Worm (Caenorhabditis elegans): ENCODE results near the gene fbxa-179.

fbxa-179 gene

DNA sequence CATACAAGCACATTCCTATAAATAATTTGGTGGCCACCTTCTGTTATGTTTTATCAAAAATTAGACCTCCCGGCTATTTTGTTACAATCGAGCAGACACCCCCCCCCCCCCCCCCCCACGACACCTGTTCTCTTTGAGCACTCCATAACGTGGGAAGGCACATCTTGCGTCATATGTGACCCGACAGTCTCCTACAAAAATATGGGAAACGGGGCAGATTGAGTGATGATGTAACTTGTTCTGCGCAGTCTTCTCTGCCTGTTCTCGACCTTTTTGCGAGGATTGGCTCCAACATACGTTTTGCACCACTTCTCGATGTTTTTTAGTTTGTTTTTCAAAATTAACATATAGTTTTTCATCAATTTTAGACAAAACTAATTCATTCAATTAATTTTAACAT, 34.8 kb upstream of the fbxa-179 start:
- no peak for TF ChIP-seq lin-13 (tag; optimal IDR thresholded peaks at IDR 0.05)
- TF ChIP-seq ceh-43 (GFP tag; optimal IDR thresholded peaks at IDR 0.05) = no peak
- TF ChIP-seq unc-39 (tag; optimal IDR thresholded peaks at IDR 0.05) = no peak
- no peak for TF ChIP-seq ztf-11 (tag; optimal IDR thresholded peaks at IDR 0.05)
- peak; percentile 33 for TF ChIP-seq hlh-1 (tag; optimal IDR thresholded peaks at IDR 0.05)
- TF ChIP-seq nhr-2 (tag; optimal IDR thresholded peaks at IDR 0.05) = peak; percentile 54
- no peak for TF ChIP-seq drap-1 (GFP tag; optimal IDR thresholded peaks at IDR 0.05)
- TF ChIP-seq cnd-1 (tag; optimal IDR thresholded peaks at IDR 0.05) = peak; percentile 52
- TF ChIP-seq ces-1 (GFP tag; optimal IDR thresholded peaks at IDR 0.05) = no peak
- TF ChIP-seq zip-8 (tag; optimal IDR thresholded peaks at IDR 0.05) = peak; percentile 88

DNA sequence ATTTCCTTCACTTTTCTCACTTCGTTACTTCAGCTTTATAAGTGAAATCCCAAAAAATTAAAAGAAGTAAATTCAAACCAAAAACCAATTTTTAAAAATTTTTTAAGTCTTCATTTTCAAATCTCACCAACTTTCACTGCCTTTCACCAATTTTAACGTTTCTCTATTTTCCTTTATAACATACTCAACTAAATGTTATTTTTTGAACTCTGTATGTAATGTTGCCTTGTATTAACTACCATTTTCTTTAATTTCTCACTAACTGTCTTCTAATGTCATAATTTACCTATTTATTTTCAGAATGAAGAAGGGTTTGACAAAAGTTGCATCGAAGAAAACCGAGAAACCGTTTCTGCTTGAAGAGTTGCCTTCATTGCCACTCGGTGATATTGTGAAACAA, 32.0 kb upstream of the fbxa-179 start, which contains the start of gene F23D12.4:
TSS of gene F23D12.4 (plus strand) at position 301 of the 400 bp plus-strand sequence.
- TF ChIP-seq elt-1 (tag; optimal IDR thresholded peaks at IDR 0.05; ENCODE audit: borderline replicate concordance, insufficient read depth) (no peak), mep-1 (tag; optimal IDR thresholded peaks at IDR 0.05) (no peak), lin-13 (tag; optimal IDR thresholded peaks at IDR 0.05) (no peak), zip-8 (tag; optimal IDR thresholded peaks at IDR 0.05) (no peak), nhr-12 (tag; optimal IDR thresholded peaks at IDR 0.05) (no peak), lsy-2 (tag; optimal IDR thresholded peaks at IDR 0.05) (no peak), tbx-8 (GFP tag; optimal IDR thresholded peaks at IDR 0.05) (no peak), ztf-11 (tag; optimal IDR thresholded peaks at IDR 0.05) (no peak), sptf-1 (tag; optimal IDR thresholded peaks at IDR 0.05) (no peak), hlh-1 (tag; optimal IDR thresholded peaks at IDR 0.05) (no peak), cnd-1 (tag; optimal IDR thresholded peaks at IDR 0.05) (no peak), unc-39 (tag; optimal IDR thresholded peaks at IDR 0.05) (no peak), sem-2 (GFP tag; optimal IDR thresholded peaks at IDR 0.05) (no peak), flh-1 (GFP tag; optimal IDR thresholded peaks at IDR 0.05) (no peak), drap-1 (GFP tag; optimal IDR thresholded peaks at IDR 0.05) (no peak), mls-2 (tag; optimal IDR thresholded peaks at IDR 0.05) (no peak), nhr-2 (tag; optimal IDR thresholded peaks at IDR 0.05) (no peak), ces-1 (GFP tag; optimal IDR thresholded peaks at IDR 0.05) (no peak)

DNA sequence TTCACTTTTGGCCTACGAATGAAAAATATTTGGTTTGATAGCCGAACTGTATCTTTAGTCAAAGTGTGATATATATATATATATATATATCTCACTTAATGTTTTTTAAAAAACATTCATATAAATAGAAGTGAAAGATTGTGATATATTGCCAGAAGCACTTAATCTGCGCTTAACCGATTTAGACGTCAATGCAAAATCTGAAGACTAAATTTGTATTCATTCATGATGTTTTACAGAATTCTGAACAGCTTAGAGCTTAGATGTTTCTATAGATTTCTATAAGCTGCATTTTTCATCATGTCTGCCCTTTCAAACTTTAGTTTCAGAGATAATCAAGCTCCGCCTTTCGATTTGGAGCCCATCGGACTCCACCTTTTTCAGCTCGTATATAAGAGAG, 29.6 kb upstream of the fbxa-179 start, which contains the start of gene F23D12.3:
TSS of gene F23D12.3 (plus strand) at position 301 of the 400 bp plus-strand sequence.
- TF ChIP-seq tbx-8 (GFP tag; optimal IDR thresholded peaks at IDR 0.05) (no peak), sem-2 (GFP tag; optimal IDR thresholded peaks at IDR 0.05) (no peak)

DNA sequence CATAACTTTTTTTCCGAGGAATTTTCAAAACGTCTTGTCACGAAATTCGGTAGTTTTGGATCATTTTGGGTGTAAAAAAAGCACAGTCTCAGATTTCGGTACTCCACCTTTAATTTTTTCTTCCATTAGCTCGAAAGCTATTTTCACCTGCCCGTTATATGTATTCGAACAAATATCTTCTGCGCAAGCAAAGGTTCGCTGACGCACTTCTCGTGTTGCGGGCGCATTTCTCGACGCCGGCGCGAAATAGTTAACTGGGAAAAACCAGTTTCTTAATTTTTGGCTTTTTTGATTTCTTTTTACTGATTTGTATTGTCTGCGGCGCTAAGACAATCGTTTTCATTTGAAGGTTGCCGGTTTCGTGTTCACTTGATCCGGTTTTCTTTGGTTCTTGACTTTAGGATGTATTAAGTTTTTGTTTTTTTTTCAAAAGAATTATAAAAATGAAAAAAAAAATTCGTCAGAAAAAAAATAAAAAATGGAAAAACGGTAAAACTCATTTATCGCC, 23.0 kb upstream of the fbxa-179 start:
- no peak for TF ChIP-seq ceh-43 (GFP tag; optimal IDR thresholded peaks at IDR 0.05)
- no peak for TF ChIP-seq M03D4.4 (tag; optimal IDR thresholded peaks at IDR 0.05)
- TF ChIP-seq nhr-2 (tag; optimal IDR thresholded peaks at IDR 0.05) = no peak
- no peak for TF ChIP-seq nhr-237 (tag; optimal IDR thresholded peaks at IDR 0.05)
- TF ChIP-seq ces-1 (GFP tag; optimal IDR thresholded peaks at IDR 0.05) = no peak
- TF ChIP-seq elt-1 (tag; optimal IDR thresholded peaks at IDR 0.05; ENCODE audit: borderline replicate concordance, insufficient read depth) = no peak
- no peak for TF ChIP-seq ztf-11 (tag; optimal IDR thresholded peaks at IDR 0.05)
- TF ChIP-seq drap-1 (GFP tag; optimal IDR thresholded peaks at IDR 0.05) = no peak
- TF ChIP-seq ceh-39 (tag; optimal IDR thresholded peaks at IDR 0.05) = no peak
- TF ChIP-seq mab-5 (tag; optimal IDR thresholded peaks at IDR 0.05) = no peak
- TF ChIP-seq hlh-1 (tag; optimal IDR thresholded peaks at IDR 0.05) = no peak
- TF ChIP-seq flh-1 (GFP tag; optimal IDR thresholded peaks at IDR 0.05) = no peak
- no peak for TF ChIP-seq sptf-1 (tag; optimal IDR thresholded peaks at IDR 0.05)

DNA sequence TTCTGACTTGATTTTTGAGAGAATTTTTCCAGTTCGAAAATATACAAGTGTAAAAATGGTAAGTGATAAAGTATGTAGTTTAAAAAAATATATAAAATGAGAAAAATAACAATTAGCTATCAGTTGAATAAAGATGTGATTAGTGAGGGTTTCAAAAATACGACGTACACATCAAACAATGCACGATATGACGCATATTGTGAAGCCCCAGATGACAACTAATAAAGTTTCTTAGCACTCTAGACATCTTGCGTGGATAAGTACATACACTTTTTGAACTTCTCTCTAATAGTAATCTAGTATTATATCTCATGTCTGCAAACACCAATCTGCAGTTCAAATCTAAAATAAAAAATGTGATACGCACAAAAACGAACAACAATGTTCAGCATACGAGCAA, 17.8 kb upstream of the fbxa-179 start:
- no peak for TF ChIP-seq flh-1 (GFP tag; optimal IDR thresholded peaks at IDR 0.05)
- no peak for TF ChIP-seq snpc-4 (tag; optimal IDR thresholded peaks at IDR 0.05)
- no peak for TF ChIP-seq lsy-2 (tag; optimal IDR thresholded peaks at IDR 0.05)
- TF ChIP-seq sem-2 (GFP tag; optimal IDR thresholded peaks at IDR 0.05) = no peak
- TF ChIP-seq M03D4.4 (tag; optimal IDR thresholded peaks at IDR 0.05) = no peak
- no peak for TF ChIP-seq sptf-1 (tag; optimal IDR thresholded peaks at IDR 0.05)
- TF ChIP-seq ceh-83 (GFP tag; optimal IDR thresholded peaks at IDR 0.05) = no peak
- TF ChIP-seq nhr-237 (tag; optimal IDR thresholded peaks at IDR 0.05) = no peak
- TF ChIP-seq ham-2 (GFP tag; optimal IDR thresholded peaks at IDR 0.05) = no peak
- TF ChIP-seq lin-32 (GFP tag; optimal IDR thresholded peaks at IDR 0.05) = no peak
- no peak for TF ChIP-seq zip-8 (tag; optimal IDR thresholded peaks at IDR 0.05)
- TF ChIP-seq nhr-28 (tag; optimal IDR thresholded peaks at IDR 0.05) = no peak

DNA sequence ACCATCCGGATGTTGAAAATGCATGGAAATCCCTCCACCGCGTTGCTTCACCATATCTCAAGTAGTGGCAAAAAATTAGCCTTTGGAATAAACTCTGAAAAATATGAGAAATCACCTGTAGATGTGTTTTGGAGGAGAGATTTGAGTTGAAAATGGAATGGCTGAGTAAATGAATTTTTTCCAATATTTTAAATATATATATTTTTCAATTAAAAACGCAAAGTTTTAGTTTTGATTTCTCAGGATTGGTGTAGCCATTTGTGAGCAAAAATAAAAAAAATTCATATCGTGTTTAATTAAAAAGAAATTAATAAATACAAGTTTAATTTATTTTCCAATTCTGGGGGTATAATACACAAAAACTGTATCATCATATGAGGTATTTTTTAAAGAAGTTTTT, 15.4 kb upstream of the fbxa-179 start, which contains the start of gene F23D12.1:
TSS of gene F23D12.1 (minus strand) at position 101 of the 400 bp plus-strand sequence.
- TF ChIP-seq ceh-39 (tag; optimal IDR thresholded peaks at IDR 0.05) (no peak), nhr-28 (tag; optimal IDR thresholded peaks at IDR 0.05) (no peak), flh-1 (GFP tag; optimal IDR thresholded peaks at IDR 0.05) (no peak), nhr-76 (tag; optimal IDR thresholded peaks at IDR 0.05) (no peak), drap-1 (GFP tag; optimal IDR thresholded peaks at IDR 0.05) (no peak), ham-2 (GFP tag; optimal IDR thresholded peaks at IDR 0.05) (no peak), pha-4 (tag; optimal IDR thresholded peaks at IDR 0.05) (no peak), tbx-8 (GFP tag; optimal IDR thresholded peaks at IDR 0.05) (no peak), ztf-11 (tag; optimal IDR thresholded peaks at IDR 0.05) (no peak), unc-120 (tag; optimal IDR thresholded peaks at IDR 0.05; ENCODE audit: poor library complexity, severe bottlenecking) (no peak)
